Fruit fly (Drosophila melanogaster) whole organism, prepupa: ENCODE results near the gene CG5274.

ENCODE experiments used
- Blimp-1 ChIP-seq: fragments of 200-800 bp; sonication (Bioruptor generic); optimal IDR thresholded peaks from 3 replicates; lab custom pipeline; 2017; ENCODE audit warnings: missing biosample characterization, missing genetic modification characterization, mild to moderate bottlenecking, moderate library complexity, missing genetic modification reagents
- CG10631 ChIP-seq: fragments of 200-800 bp; sonication (Bioruptor generic); optimal IDR thresholded peaks from 2 replicates; lab custom pipeline; 2016; ENCODE audit warnings: missing biosample characterization, missing genetic modification characterization
- CG10669 ChIP-seq: fragments of 200-800 bp; sonication (Bioruptor generic); optimal IDR thresholded peaks from 3 replicates; lab custom pipeline; 2018; ENCODE audit warnings: missing biosample characterization, mild to moderate bottlenecking, missing genetic modification characterization, moderate library complexity
- CG11294 ChIP-seq: fragments of 200-800 bp; sonication (Bioruptor generic); IDR thresholded peaks from 2 replicates; pipeline ENCODE4 v1.3.6; 2022; ENCODE audit warnings: missing biosample characterization, missing genetic modification characterization
- CG11762 ChIP-seq: fragments of 200-800 bp; sonication (Bioruptor generic); optimal IDR thresholded peaks from 3 replicates; lab custom pipeline; 2016; ENCODE audit warnings: missing biosample characterization, missing genetic modification characterization; ENCODE audit not compliant: insufficient read depth
- CG11902 ChIP-seq: fragments of 200-800 bp; sonication (Bioruptor generic); optimal IDR thresholded peaks from 3 replicates; lab custom pipeline; 2016; ENCODE audit warnings: missing biosample characterization, missing genetic modification characterization
- CG15336 ChIP-seq: fragments of 200-800 bp; sonication (Bioruptor generic); IDR thresholded peaks from 2 replicates; pipeline ENCODE4 v1.3.6; 2022; ENCODE audit warnings: missing biosample characterization, missing genetic modification characterization
- CG1621 ChIP-seq: fragments of 200-800 bp; sonication (Bioruptor generic); optimal IDR thresholded peaks from 3 replicates; lab custom pipeline; 2018; ENCODE audit warnings: missing biosample characterization, mild to moderate bottlenecking, missing genetic modification characterization
- CG16779 ChIP-seq: fragments of 200-800 bp; sonication (Bioruptor generic); optimal IDR thresholded peaks from 3 replicates; lab custom pipeline; 2017; ENCODE audit warnings: missing biosample characterization, mild to moderate bottlenecking, missing genetic modification characterization
- CG3032 ChIP-seq: fragments of 200-800 bp; optimal IDR thresholded peaks from 2 replicates; lab custom pipeline; 2019; ENCODE audit warnings: missing biosample characterization, mild to moderate bottlenecking, missing genetic modification characterization, moderate library complexity
- CG31627 ChIP-seq: fragments of 200-800 bp; sonication (Bioruptor generic); optimal IDR thresholded peaks from 3 replicates; lab custom pipeline; 2016; ENCODE audit warnings: missing biosample characterization, missing genetic modification characterization
- CG32006 ChIP-seq: fragments of 200-800 bp; sonication (Bioruptor generic); optimal IDR thresholded peaks from 3 replicates; lab custom pipeline; 2017; ENCODE audit warnings: missing biosample characterization, mild to moderate bottlenecking, missing genetic modification characterization
- CG34406 ChIP-seq: fragments of 200-800 bp; sonication (Bioruptor generic); optimal IDR thresholded peaks from 3 replicates; lab custom pipeline; 2016; ENCODE audit warnings: missing biosample characterization, missing genetic modification characterization
- CG3919 ChIP-seq: fragments of 200-800 bp; sonication (Bioruptor generic); optimal IDR thresholded peaks from 3 replicates; lab custom pipeline; 2016; ENCODE audit warnings: missing biosample characterization, missing genetic modification characterization
- CG4318 ChIP-seq: fragments of 200-800 bp; sonication (Bioruptor generic); optimal IDR thresholded peaks from 3 replicates; lab custom pipeline; 2017; ENCODE audit warnings: missing biosample characterization, mild to moderate bottlenecking, missing genetic modification characterization
- CG6808 ChIP-seq: fragments of 200-800 bp; sonication (Bioruptor generic); optimal IDR thresholded peaks from 3 replicates; lab custom pipeline; 2017; ENCODE audit warnings: missing biosample characterization, missing genetic modification characterization, mild to moderate bottlenecking, moderate library complexity, missing genetic modification reagents
- CG7368 ChIP-seq: fragments of 200-800 bp; sonication (Bioruptor generic); optimal IDR thresholded peaks from 3 replicates; lab custom pipeline; 2016; ENCODE audit warnings: missing biosample characterization, missing genetic modification characterization
- CG8319 ChIP-seq: fragments of 200-800 bp; sonication (Bioruptor generic); optimal IDR thresholded peaks from 3 replicates; lab custom pipeline; 2016; ENCODE audit warnings: missing biosample characterization, missing genetic modification characterization
- CG8632 ChIP-seq: fragments of 200-800 bp; sonication (Bioruptor generic); optimal IDR thresholded peaks from 3 replicates; lab custom pipeline; 2016; ENCODE audit warnings: missing biosample characterization, missing genetic modification characterization
- Eip75B ChIP-seq: fragments of 200-800 bp; sonication (Bioruptor generic); optimal IDR thresholded peaks from 3 replicates; lab custom pipeline; 2016; ENCODE audit warnings: missing biosample characterization, missing genetic modification characterization
- Eip78C ChIP-seq: fragments of 200-800 bp; sonication (Bioruptor generic); peaks from one replicate; lab custom pipeline; 2016; ENCODE audit warnings: missing biosample characterization, missing genetic modification characterization
- Eip93F ChIP-seq: fragments of 200-800 bp; sonication (Bioruptor generic); optimal IDR thresholded peaks from 2 replicates; lab custom pipeline; 2016; ENCODE audit warnings: missing biosample characterization, mild to moderate bottlenecking, missing genetic modification characterization
- Ets21C ChIP-seq: fragments of 200-800 bp; sonication (Bioruptor generic); optimal IDR thresholded peaks from 3 replicates; lab custom pipeline; 2016; ENCODE audit warnings: missing biosample characterization, missing genetic modification characterization
- Ets96B ChIP-seq: fragments of 200-800 bp; optimal IDR thresholded peaks from 2 replicates; lab custom pipeline; 2019; ENCODE audit warnings: missing biosample characterization, mild to moderate bottlenecking, missing genetic modification characterization, moderate library complexity
- Gug ChIP-seq: fragments of 200-800 bp; sonication (Bioruptor generic); IDR thresholded peaks from 2 replicates; pipeline ENCODE4 v1.3.6; 2022; ENCODE audit warnings: missing biosample characterization, missing genetic modification characterization
- Hr39 ChIP-seq: fragments of 200-800 bp; sonication (Bioruptor generic); optimal IDR thresholded peaks from 2 replicates; lab custom pipeline; 2016; ENCODE audit warnings: missing biosample characterization, missing genetic modification characterization
- Met ChIP-seq: fragments of 200-800 bp; sonication (Bioruptor generic); optimal IDR thresholded peaks from 3 replicates; lab custom pipeline; 2016; ENCODE audit warnings: missing biosample characterization, missing genetic modification characterization
- Smox ChIP-seq: fragments of 200-800 bp; sonication (Bioruptor generic); optimal IDR thresholded peaks from 3 replicates; lab custom pipeline; 2016; ENCODE audit warnings: missing biosample characterization, missing genetic modification characterization
- Sox14 ChIP-seq: fragments of 200-800 bp; sonication (Bioruptor generic); optimal IDR thresholded peaks from 3 replicates; lab custom pipeline; 2016; ENCODE audit warnings: missing biosample characterization, missing genetic modification characterization
- achi ChIP-seq: fragments of 200-800 bp; sonication (Bioruptor generic); optimal IDR thresholded peaks from 3 replicates; lab custom pipeline; 2016; ENCODE audit warnings: missing biosample characterization, missing genetic modification characterization
- acj6 ChIP-seq: fragments of 200-800 bp; sonication (Bioruptor generic); optimal IDR thresholded peaks from 3 replicates; lab custom pipeline; 2016; ENCODE audit warnings: missing biosample characterization, missing genetic modification characterization
- cyc ChIP-seq: fragments of 200-800 bp; sonication (Bioruptor generic); optimal IDR thresholded peaks from 3 replicates; lab custom pipeline; 2016; ENCODE audit warnings: missing biosample characterization, missing genetic modification characterization
- dac ChIP-seq: fragments of 200-800 bp; sonication (Bioruptor generic); optimal IDR thresholded peaks from 2 replicates; lab custom pipeline; 2017; ENCODE audit warnings: missing biosample characterization, mild to moderate bottlenecking, missing genetic modification characterization
- eg ChIP-seq: fragments of 200-800 bp; sonication (Bioruptor generic); IDR thresholded peaks from 3 replicates; pipeline ENCODE4 v1.3.6; 2022; ENCODE audit warnings: missing biosample characterization, missing genetic modification characterization
- esn ChIP-seq: fragments of 200-800 bp; sonication (Bioruptor generic); optimal IDR thresholded peaks from 2 replicates; lab custom pipeline; 2016; ENCODE audit warnings: missing biosample characterization, mild to moderate bottlenecking, missing genetic modification characterization, moderate library complexity
- fd85E ChIP-seq: fragments of 200-800 bp; sonication (Bioruptor generic); optimal IDR thresholded peaks from 3 replicates; lab custom pipeline; 2016; ENCODE audit warnings: missing biosample characterization, missing genetic modification characterization
- fkh ChIP-seq: fragments of 200-800 bp; sonication (Bioruptor generic); optimal IDR thresholded peaks from 3 replicates; lab custom pipeline; 2017; ENCODE audit warnings: missing biosample characterization, mild to moderate bottlenecking, missing genetic modification characterization, moderate library complexity
- lz ChIP-seq: fragments of 200-800 bp; sonication (Bioruptor generic); optimal IDR thresholded peaks from 3 replicates; lab custom pipeline; 2016; ENCODE audit warnings: missing biosample characterization, missing genetic modification characterization
- pdm3 ChIP-seq: fragments of 200-800 bp; sonication (Bioruptor generic); optimal IDR thresholded peaks from 3 replicates; lab custom pipeline; 2016; ENCODE audit warnings: missing biosample characterization, missing genetic modification characterization
- salr ChIP-seq, 2 experiments: fragments of 200-800 bp; sonication (Bioruptor generic); optimal IDR thresholded peaks; 3 replicates each; lab custom pipeline; 2016 to 2018; ENCODE audit warnings: missing biosample characterization in 2 of 2, missing genetic modification characterization in 2 of 2, mild to moderate bottlenecking in 1 of 2
- ss ChIP-seq, 2 experiments: fragments of 200-800 bp; sonication (Bioruptor generic); optimal IDR thresholded peaks; 2 replicates in 1 of 2; 3 replicates in 1 of 2; lab custom pipeline; 2017 to 2018; ENCODE audit warnings: mild to moderate bottlenecking in 2 of 2, missing biosample characterization in 2 of 2, missing genetic modification characterization in 2 of 2, moderate library complexity in 1 of 2
- svp ChIP-seq: fragments of 200-800 bp; sonication (Bioruptor generic); peaks from one replicate; lab custom pipeline; 2016; ENCODE audit warnings: missing biosample characterization, missing genetic modification characterization
- topi ChIP-seq: fragments of 200-800 bp; sonication (Bioruptor generic); optimal IDR thresholded peaks from 3 replicates; lab custom pipeline; 2016; ENCODE audit warnings: missing biosample characterization, missing genetic modification characterization
- vri ChIP-seq: fragments of 200-800 bp; sonication (Bioruptor generic); optimal IDR thresholded peaks from 3 replicates; lab custom pipeline; 2016; ENCODE audit warnings: missing biosample characterization, mild to moderate bottlenecking, missing genetic modification characterization

CG5274 gene

dm6 chr3L:20396047-20396446 is 31.4 kb downstream of the CG5274 start:
- TF ChIP-seq fkh (GFP tag; lab: Kevin White, UChicago) (peak; percentile 39), Blimp-1 (GFP tag; lab: Kevin White, UChicago) (no peak)

- no peak for TF ChIP-seq CG3919 (GFP tag; lab: Kevin White, UChicago)
- no peak for TF ChIP-seq Ets21C
- TF ChIP-seq pdm3 = no peak
- no peak for TF ChIP-seq fd85E (GFP tag; lab: Kevin White, UChicago)
- peak; percentile 26 for TF ChIP-seq topi (GFP tag; lab: Kevin White, UChicago)
- TF ChIP-seq Hr39 (GFP tag; lab: Kevin White, UChicago) = no peak
- no peak for TF ChIP-seq CG10631 (GFP tag; lab: Kevin White, UChicago)
- TF ChIP-seq CG32006 (GFP tag; lab: Kevin White, UChicago) = no peak
- no peak for TF ChIP-seq Smox (GFP tag; lab: Kevin White, UChicago)
- TF ChIP-seq svp (GFP tag; lab: Kevin White, UChicago) = peak; percentile 73
- TF ChIP-seq CG15336 = no peak
- no peak for TF ChIP-seq CG1621
- TF ChIP-seq CG31627 (GFP tag; lab: Kevin White, UChicago) = no peak
- TF ChIP-seq achi (GFP tag; lab: Kevin White, UChicago) = no peak
- TF ChIP-seq ss (GFP tag; optimal IDR thresholded peaks at IDR 0.05; lab: Kevin White, UChicago) = no peak
- TF ChIP-seq cyc = peak; percentile 3
- no peak for TF ChIP-seq Gug (GFP tag; lab: Robert Waterston, UW)
- TF ChIP-seq lz (GFP tag; lab: Kevin White, UChicago) = peak; percentile 14
- no peak for TF ChIP-seq CG8319 (GFP tag; lab: Kevin White, UChicago)
- TF ChIP-seq dac (GFP tag; lab: Kevin White, UChicago) = no peak
- TF ChIP-seq CG11762 = no peak
- no peak for TF ChIP-seq CG6808 (GFP tag; lab: Kevin White, UChicago)
- TF ChIP-seq CG11902 = no peak
- no peak for TF ChIP-seq acj6
- no peak for TF ChIP-seq CG4318 (GFP tag; lab: Kevin White, UChicago)
- TF ChIP-seq esn (GFP tag; lab: Kevin White, UChicago) = peak; percentile 38
- peak; percentile 39 for TF ChIP-seq Met (GFP tag; lab: Kevin White, UChicago)
- peak; percentile 91 for TF ChIP-seq vri
- no peak for TF ChIP-seq salr (GFP tag; optimal IDR thresholded peaks at IDR 0.05; lab: Kevin White, UChicago)
- peak; percentile 5 for TF ChIP-seq Eip93F
- TF ChIP-seq Eip78C (GFP tag; lab: Kevin White, UChicago) = peak; percentile 66
- TF ChIP-seq Eip75B = no peak
- no peak for TF ChIP-seq eg
- peak; percentile 11 for TF ChIP-seq Sox14 (GFP tag; lab: Kevin White, UChicago)
- TF ChIP-seq CG34406 = no peak
- no peak for TF ChIP-seq CG7368 (GFP tag; lab: Kevin White, UChicago)
- no peak for TF ChIP-seq CG8632
- TF ChIP-seq Blimp-1 (GFP tag; lab: Kevin White, UChicago) = no peak
- TF ChIP-seq CG10669 (GFP tag; lab: Kevin White, UChicago) = no peak
- TF ChIP-seq CG11294 (GFP tag; lab: Robert Waterston, UW) = no peak
- TF ChIP-seq CG16779 (tag; lab: Kevin White, UChicago) = no peak
- no peak for TF ChIP-seq Ets96B
- no peak for TF ChIP-seq CG3032 (tag; lab: Kevin White, UChicago)
These were observed 32.1 kb downstream of the CG5274 start for dm6 chr3L:20395257-20395909.
